Fruit fly (Drosophila melanogaster) whole organism, embryonic: ENCODE results near the gene Pex10.
A peak's percentile ranks its signal among the peaks of the same experiment; 100 is the strongest.

Source experiments
- Asciz ChIP-seq: fragments of 200-800 bp; sonication (Bioruptor generic); optimal IDR thresholded peaks from 2 replicates; lab custom pipeline; 2017; ENCODE audit warnings: missing biosample characterization, mild to moderate bottlenecking, missing genetic modification characterization, missing genetic modification reagents
- Atf6 ChIP-seq: fragments of 200-800 bp; sonication (Bioruptor generic); IDR thresholded peaks from 2 replicates; pipeline ENCODE4 v1.3.6; 2022; ENCODE audit warnings: missing biosample characterization, missing genetic modification characterization
- B-H1 ChIP-seq: fragments of 200-800 bp; sonication (Bioruptor generic); IDR thresholded peaks from 3 replicates; pipeline ENCODE4 v1.3.6; 2022; ENCODE audit warnings: missing biosample characterization, missing genetic modification characterization
- CG10979 ChIP-seq: fragments of 200-800 bp; sonication (Bioruptor generic); optimal IDR thresholded peaks from 2 replicates; lab custom pipeline; 2018; ENCODE audit warnings: missing biosample characterization, mild to moderate bottlenecking, missing genetic modification characterization, moderate library complexity
- CG11504 ChIP-seq: fragments of 200-800 bp; sonication (Bioruptor generic); optimal IDR thresholded peaks from 3 replicates; lab custom pipeline; 2019; ENCODE audit warnings: missing biosample characterization, mild to moderate bottlenecking, missing genetic modification characterization, moderate library complexity
- CG13123 ChIP-seq: fragments of 200-800 bp; sonication (Bioruptor generic); optimal IDR thresholded peaks from 2 replicates; lab custom pipeline; 2016; ENCODE audit warnings: missing biosample characterization, missing genetic modification characterization
- CG14710 ChIP-seq: fragments of 200-800 bp; sonication (Bioruptor generic); optimal IDR thresholded peaks from 3 replicates; lab custom pipeline; 2019; ENCODE audit warnings: missing biosample characterization, mild to moderate bottlenecking, missing genetic modification characterization, moderate library complexity
- CG18262 ChIP-seq: fragments of 200-800 bp; optimal IDR thresholded peaks from 3 replicates; lab custom pipeline; 2019; ENCODE audit warnings: missing biosample characterization, mild to moderate bottlenecking, missing genetic modification characterization, moderate library complexity
- CG2712 ChIP-seq: fragments of 200-800 bp; optimal IDR thresholded peaks from 3 replicates; lab custom pipeline; 2019; ENCODE audit warnings: missing biosample characterization, mild to moderate bottlenecking, missing genetic modification characterization, moderate library complexity
- CG4360 ChIP-seq: fragments of 200-800 bp; sonication (Bioruptor generic); IDR thresholded peaks from 2 replicates; pipeline ENCODE4 v1.3.6; 2022; ENCODE audit warnings: missing biosample characterization, missing genetic modification characterization
- CG6175 ChIP-seq: fragments of 200-800 bp; sonication (Bioruptor generic); IDR thresholded peaks from 3 replicates; pipeline ENCODE4 v1.3.6; 2022; ENCODE audit warnings: missing biosample characterization, missing genetic modification characterization
- CG6765 ChIP-seq: fragments of 200-800 bp; sonication (Bioruptor generic); optimal IDR thresholded peaks from 3 replicates; lab custom pipeline; 2017; ENCODE audit warnings: missing biosample characterization, mild to moderate bottlenecking, missing genetic modification characterization
- CG6791 ChIP-seq: fragments of 200-800 bp; sonication (Bioruptor generic); IDR thresholded peaks from 3 replicates; pipeline ENCODE4 v1.3.6; 2022; ENCODE audit warnings: missing biosample characterization, missing genetic modification characterization; ENCODE audit not compliant: partially characterized antibody
- CG7987 ChIP-seq: fragments of 200-800 bp; sonication (Bioruptor generic); optimal IDR thresholded peaks from 2 replicates; lab custom pipeline; 2018; ENCODE audit warnings: missing biosample characterization, mild to moderate bottlenecking, missing genetic modification characterization, moderate library complexity
- CG8388 ChIP-seq: fragments of 200-800 bp; sonication (Bioruptor generic); optimal IDR thresholded peaks from 2 replicates; lab custom pipeline; 2019; ENCODE audit warnings: missing biosample characterization, mild to moderate bottlenecking, missing genetic modification characterization, moderate library complexity
- CG9727 ChIP-seq: fragments of 200-800 bp; sonication (Bioruptor generic); optimal IDR thresholded peaks from 3 replicates; lab custom pipeline; 2017; ENCODE audit warnings: missing biosample characterization, mild to moderate bottlenecking, missing genetic modification characterization
- D ChIP-seq, 2 experiments: fragments of 200-800 bp in 1 of 2; fragments of >200 bp in 1 of 2; sonication (Bioruptor generic) in 1 of 2; optimal IDR thresholded peaks; 2 replicates in 1 of 2; 3 replicates in 1 of 2; lab custom pipeline; 2017; ENCODE audit warnings: mild to moderate bottlenecking in 1 of 2, missing biosample characterization in 1 of 2, missing genetic modification characterization in 1 of 2, missing genetic modification reagents in 1 of 2
- Dbx ChIP-seq: fragments of 200-800 bp; sonication (Bioruptor generic); IDR thresholded peaks from 3 replicates; pipeline ENCODE4 v1.3.6; 2022; ENCODE audit warnings: missing biosample characterization, missing genetic modification characterization
- Dll ChIP-seq: fragments of 200-800 bp; sonication (Bioruptor generic); IDR thresholded peaks from 4 replicates; pipeline ENCODE4 v1.3.6; 2022; ENCODE audit warnings: missing biosample characterization, missing genetic modification characterization; ENCODE audit not compliant: partially characterized antibody
- E2f2 ChIP-seq: fragments of 200-800 bp; sonication (Bioruptor generic); IDR thresholded peaks from 2 replicates; pipeline ENCODE4 v1.3.6; 2022; ENCODE audit warnings: missing biosample characterization, missing genetic modification characterization
- Ets65A ChIP-seq: fragments of 200-800 bp; sonication (Bioruptor generic); peaks from one replicate; lab custom pipeline; 2016; ENCODE audit warnings: missing biosample characterization, missing genetic modification characterization
- Fer1 ChIP-seq: fragments of 200-800 bp; sonication (Bioruptor generic); optimal IDR thresholded peaks from 2 replicates; lab custom pipeline; 2017; ENCODE audit warnings: missing biosample characterization, mild to moderate bottlenecking, missing genetic modification characterization
- HmgZ ChIP-seq: fragments of 200-800 bp; sonication (Bioruptor generic); optimal IDR thresholded peaks from 2 replicates; lab custom pipeline; 2018; ENCODE audit warnings: missing biosample characterization, mild to moderate bottlenecking, missing genetic modification characterization
- MTF-1 ChIP-seq: fragments of 200-800 bp; sonication (Bioruptor generic); optimal IDR thresholded peaks from 2 replicates; lab custom pipeline; 2018; ENCODE audit warnings: missing biosample characterization, mild to moderate bottlenecking, missing genetic modification characterization, borderline replicate concordance
- Mrtf ChIP-seq: fragments of 200-800 bp; sonication (Bioruptor generic); IDR thresholded peaks from 3 replicates; pipeline ENCODE4 v1.3.6; 2022; ENCODE audit warnings: missing biosample characterization, missing genetic modification characterization
- NFAT ChIP-seq: fragments of 200-800 bp; sonication (Bioruptor generic); IDR thresholded peaks from 2 replicates; pipeline ENCODE4 v1.3.6; 2022; ENCODE audit warnings: missing biosample characterization, missing genetic modification characterization
- Vsx1 ChIP-seq: fragments of 200-800 bp; sonication (Bioruptor generic); optimal IDR thresholded peaks from 2 replicates; lab custom pipeline; 2017; ENCODE audit warnings: missing biosample characterization, mild to moderate bottlenecking, missing genetic modification characterization, missing genetic modification reagents
- Xbp1 ChIP-seq: fragments of 200-800 bp; sonication (Bioruptor generic); optimal IDR thresholded peaks from 3 replicates; lab custom pipeline; 2016; ENCODE audit warnings: missing biosample characterization, mild to moderate bottlenecking, missing genetic modification characterization
- ara ChIP-seq: fragments of 200-800 bp; sonication (Bioruptor generic); IDR thresholded peaks from 2 replicates; pipeline ENCODE4 v1.3.6; 2022; ENCODE audit warnings: missing biosample characterization, missing genetic modification characterization
- chinmo ChIP-seq: fragments of 200-800 bp; sonication (Bioruptor generic); IDR thresholded peaks from 4 replicates; pipeline ENCODE4 v1.3.6; 2022; ENCODE audit warnings: missing biosample characterization, missing genetic modification characterization; ENCODE audit not compliant: partially characterized antibody
- ci ChIP-seq: fragments of 200-800 bp; sonication (Bioruptor generic); IDR thresholded peaks from 3 replicates; pipeline ENCODE4 v1.3.6; 2022; ENCODE audit warnings: missing biosample characterization, missing genetic modification characterization
- crol ChIP-seq: fragments of 200-800 bp; sonication (Bioruptor generic); IDR thresholded peaks from 2 replicates; pipeline ENCODE4 v1.3.6; 2022; ENCODE audit warnings: missing biosample characterization, missing genetic modification characterization
- crp ChIP-seq, 2 experiments: fragments of 200-800 bp; sonication (Bioruptor generic); optimal IDR thresholded peaks; 2 replicates in 1 of 2; 3 replicates in 1 of 2; lab custom pipeline; 2017; ENCODE audit warnings: missing biosample characterization in 2 of 2, missing genetic modification characterization in 2 of 2, mild to moderate bottlenecking in 1 of 2, moderate library complexity in 1 of 2
- ftz-f1 ChIP-seq: fragments of 200-800 bp; sonication (Bioruptor generic); optimal IDR thresholded peaks from 2 replicates; lab custom pipeline; 2016; ENCODE audit warnings: missing biosample characterization, missing genetic modification characterization
- gsb-n ChIP-seq: fragments of 200-800 bp; sonication (Bioruptor generic); optimal IDR thresholded peaks from 3 replicates; lab custom pipeline; 2018; ENCODE audit warnings: missing biosample characterization, mild to moderate bottlenecking, missing genetic modification characterization
- jumu ChIP-seq: fragments of 200-800 bp; sonication (Bioruptor generic); optimal IDR thresholded peaks from 3 replicates; lab custom pipeline; 2016; ENCODE audit warnings: missing biosample characterization, missing genetic modification characterization
- lab ChIP-seq: fragments of 200-800 bp; sonication (Bioruptor generic); optimal IDR thresholded peaks from 3 replicates; lab custom pipeline; 2017; ENCODE audit warnings: missing biosample characterization, missing genetic modification characterization, mild to moderate bottlenecking, moderate library complexity, missing genetic modification reagents
- mirr ChIP-seq: fragments of 200-800 bp; sonication (Bioruptor generic); optimal IDR thresholded peaks from 3 replicates; lab custom pipeline; 2018; ENCODE audit warnings: missing biosample characterization, mild to moderate bottlenecking, missing genetic modification characterization
- p53 ChIP-seq: fragments of 200-800 bp; sonication (Bioruptor generic); optimal IDR thresholded peaks from 2 replicates; lab custom pipeline; 2016; ENCODE audit warnings: missing biosample characterization, missing genetic modification characterization
- pfk ChIP-seq: fragments of 200-800 bp; sonication (Bioruptor generic); optimal IDR thresholded peaks from 2 replicates; lab custom pipeline; 2018; ENCODE audit warnings: missing biosample characterization, mild to moderate bottlenecking, missing genetic modification characterization, moderate library complexity
- pros ChIP-seq: fragments of 200-800 bp; sonication (Bioruptor generic); optimal IDR thresholded peaks from 3 replicates; lab custom pipeline; 2019; ENCODE audit warnings: missing biosample characterization, mild to moderate bottlenecking, missing genetic modification characterization, moderate library complexity
- row ChIP-seq: fragments of 200-800 bp; sonication (Bioruptor generic); IDR thresholded peaks from 3 replicates; pipeline ENCODE4 v1.3.6; 2022; ENCODE audit warnings: missing biosample characterization, missing genetic modification characterization
- schlank ChIP-seq: fragments of 200-800 bp; sonication (Bioruptor generic); optimal IDR thresholded peaks from 2 replicates; lab custom pipeline; 2018; ENCODE audit warnings: missing biosample characterization, mild to moderate bottlenecking, missing genetic modification characterization
- sr ChIP-seq: fragments of 200-800 bp; sonication (Bioruptor generic); IDR thresholded peaks from 3 replicates; pipeline ENCODE4 v1.3.6; 2022; ENCODE audit warnings: missing biosample characterization, missing genetic modification characterization
- sug ChIP-seq: fragments of 200-800 bp; optimal IDR thresholded peaks from 2 replicates; lab custom pipeline; 2019; ENCODE audit warnings: missing biosample characterization, mild to moderate bottlenecking, missing genetic modification characterization, moderate library complexity
- ttk ChIP-seq: fragments of 200-800 bp; sonication (Bioruptor generic); IDR thresholded peaks from 2 replicates; pipeline ENCODE4 v2.1.2; 2022; ENCODE audit warnings: missing biosample characterization, missing genetic modification characterization
- vvl ChIP-seq: fragments of 200-800 bp; sonication (Bioruptor generic); IDR thresholded peaks from 2 replicates; pipeline ENCODE4 v1.3.6; 2022; ENCODE audit warnings: missing biosample characterization, missing genetic modification characterization

The Pex10 gene

dm6 chr3L:1546349-1547116, 11.5 kb upstream of the Pex10 start (continued):
- TF ChIP-seq Xbp1, result peak; percentile 80
- TF ChIP-seq Dll (GFP tag; lab: Robert Waterston, UW), result peak; percentile 24; the same call in 1 of the 4 replicates
- no peak; the same call in 2 of the 3 replicates for TF ChIP-seq Mrtf
- peak; percentile 31 for TF ChIP-seq lab
- no peak for TF ChIP-seq CG11504 (tag; lab: Kevin White, UChicago)
- TF ChIP-seq pfk (GFP tag; lab: Kevin White, UChicago), result peak; percentile 27
- peak; percentile 84; the same call in 2 of the 3 replicates for TF ChIP-seq CG6175
- TF ChIP-seq Atf6 (GFP tag; lab: Robert Waterston, UW), result no peak
- peak; percentile 24 for TF ChIP-seq CG18262 (tag; lab: Kevin White, UChicago)
- peak; percentile 5 for TF ChIP-seq sug (tag; lab: Kevin White, UChicago)
- peak; percentile 58 for TF ChIP-seq D (optimal IDR thresholded peaks at IDR 0.05; lab: Kevin White, UChicago)
- no peak for TF ChIP-seq D (GFP tag; optimal IDR thresholded peaks at IDR 0.05; lab: Kevin White, UChicago)
- TF ChIP-seq sr (GFP tag; lab: Robert Waterston, UW), result peak; percentile 93
- TF ChIP-seq ftz-f1 (GFP tag; lab: Kevin White, UChicago), result peak; percentile 24
- TF ChIP-seq crp (GFP tag; optimal IDR thresholded peaks at IDR 0.05; lab: Kevin White, UChicago), result peak in 1 of 2 experiments; percentile 78
- no peak for TF ChIP-seq CG8388 (GFP tag; lab: Kevin White, UChicago)
- peak; percentile 39 for TF ChIP-seq CG6765 (GFP tag; lab: Kevin White, UChicago)
- no peak for TF ChIP-seq NFAT (GFP tag; lab: Robert Waterston, UW)
- TF ChIP-seq ara, result peak; percentile 36; the same call in 1 of the 2 replicates
- TF ChIP-seq B-H1 (GFP tag; lab: Robert Waterston, UW), result no peak
- peak; percentile 79 for TF ChIP-seq pros (GFP tag; lab: Kevin White, UChicago)
- TF ChIP-seq gsb-n (tag; lab: Kevin White, UChicago), result peak; percentile 60
- TF ChIP-seq Fer1 (GFP tag; lab: Kevin White, UChicago), result no peak
- 0 out of 2 replicates have a peak, but pooled peaks have one; percentile 21 for TF ChIP-seq vvl (GFP tag; lab: Robert Waterston, UW)
- TF ChIP-seq CG2712, result peak; percentile 21
- peak; percentile 36; the same call in 1 of the 3 replicates for TF ChIP-seq ci
- peak; percentile 3 for TF ChIP-seq HmgZ (tag; lab: Kevin White, UChicago)
- 0 out of 3 replicates have a peak, but pooled peaks have one; percentile 15 for TF ChIP-seq row (GFP tag; lab: Robert Waterston, UW)
- 0 out of 2 replicates have a peak, but pooled peaks have one; percentile 22 for TF ChIP-seq CG4360 (GFP tag; lab: Robert Waterston, UW)
- TF ChIP-seq CG9727, result peak; percentile 47
- TF ChIP-seq CG7987, result peak; percentile 43
- no peak for TF ChIP-seq Asciz (GFP tag; lab: Kevin White, UChicago)
- TF ChIP-seq CG6791 (GFP tag; lab: Robert Waterston, UW), result 0 out of 3 replicates have a peak, but pooled peaks have one; percentile 14
- peak; percentile 19; the same call in 1 of the 2 replicates for TF ChIP-seq ttk (GFP tag; lab: Robert Waterston, UW)
- TF ChIP-seq crol (GFP tag; lab: Robert Waterston, UW), result peak; percentile 66; the same call in 1 of the 2 replicates
- peak; percentile 19 for TF ChIP-seq CG10979 (tag; lab: Kevin White, UChicago)
- peak; percentile 95 for TF ChIP-seq p53 (GFP tag; lab: Kevin White, UChicago)
- peak; percentile 7 for TF ChIP-seq MTF-1 (GFP tag; lab: Kevin White, UChicago)
- peak; percentile 9 for TF ChIP-seq jumu (GFP tag; lab: Kevin White, UChicago)
- 0 out of 3 replicates have a peak, but pooled peaks have one; percentile 1 for TF ChIP-seq Dbx
- no peak for TF ChIP-seq E2f2 (GFP tag; lab: Robert Waterston, UW)
- TF ChIP-seq Vsx1, result peak; percentile 72
- TF ChIP-seq Ets65A (GFP tag; lab: Kevin White, UChicago), result peak; percentile 70
- peak; percentile 10 for TF ChIP-seq schlank (tag; lab: Kevin White, UChicago)
- peak; percentile 49 for TF ChIP-seq mirr
- 0 out of 4 replicates have a peak, but pooled peaks have one; percentile 78 for TF ChIP-seq chinmo (GFP tag; lab: Robert Waterston, UW)
- no peak for TF ChIP-seq CG13123 (GFP tag; lab: Kevin White, UChicago)
- no peak for TF ChIP-seq CG14710
